Worm (Caenorhabditis elegans) whole organism, dauer: ENCODE results near the gene ZK1127.13.

Experiments used
- unc-62 ChIP-seq: sonication (generic microtip); optimal IDR thresholded peaks from 2 replicates; lab custom pipeline; 2017; ENCODE audit warnings: missing biosample characterization, missing genetic modification reagents, missing genetic modification characterization

The ZK1127.13 gene

DNA sequence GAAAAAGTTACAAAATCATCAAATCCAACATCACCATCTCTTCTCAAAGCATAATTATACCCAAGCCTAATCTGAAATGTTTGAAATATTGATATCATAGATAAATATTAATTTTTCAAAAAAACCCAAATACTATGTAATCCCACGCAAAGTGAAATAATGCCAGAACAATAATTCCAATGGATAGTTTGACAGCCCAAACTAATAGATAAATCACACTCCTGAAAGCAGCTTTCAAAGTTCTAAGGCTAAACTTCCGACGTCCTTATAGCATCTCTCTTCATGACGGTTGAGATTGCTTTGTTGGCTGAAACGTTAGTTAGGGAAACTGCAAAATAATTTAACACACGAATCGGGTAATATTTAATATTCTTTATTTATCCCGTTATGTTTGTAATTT lies 46.1 kb downstream of the ZK1127.13 start:
- no peak for TF ChIP-seq unc-62 (GFP tag; lab: Kevin White, UChicago)

ce11 chrII:7100838-7101237 lies 47.7 kb downstream of the ZK1127.13 start, which contains the start of gene mmaa-1:
Gene mmaa-1, minus strand, starts transcription at chrII:7101165.
- TF ChIP-seq unc-62 (GFP tag; lab: Kevin White, UChicago), result no peak

ce11 chrII:7102288-7102687 lies 49.2 kb downstream of the ZK1127.13 start:
- TF ChIP-seq unc-62 (GFP tag; lab: Kevin White, UChicago), result no peak

- no peak for TF ChIP-seq unc-62 (GFP tag; lab: Kevin White, UChicago)
These were observed 50.0 kb downstream of the ZK1127.13 start for ce11 chrII:7103111-7103510.
